Worm (Caenorhabditis elegans) whole organism, L1 larva: Measurements from ENCODE around the gene pcp-1.

ENCODE experiments used
- aly-2 ChIP-seq: fragments of 150-350 bp; optimal IDR thresholded peaks from 2 replicates; lab custom pipeline; 2014; ENCODE audit warnings: missing biosample characterization, missing genetic modification characterization
- ama-1 ChIP-seq: fragments of 150-350 bp; optimal IDR thresholded peaks from 2 replicates; lab custom pipeline; 2014
- ceh-82 ChIP-seq, 3 experiments: fragments of 150-350 bp in 1 of 3; sonication (generic microtip) in 2 of 3; optimal IDR thresholded peaks; 2 replicates each; lab custom pipeline; 2014 to 2017; ENCODE audit warnings: missing biosample characterization in 3 of 3, missing genetic modification characterization in 3 of 3
- elt-3 ChIP-seq, 6 experiments: fragments of 150-350 bp in 1 of 6; sonication (generic microtip); optimal IDR thresholded peaks; 2 replicates each; lab custom pipeline; 2017 to 2018; ENCODE audit warnings: missing biosample characterization in 6 of 6, missing genetic modification characterization in 6 of 6, inconsistent platforms in 1 of 6
- isw-1 ChIP-seq: fragments of 200-800 bp; sonication (Bioruptor generic); IDR thresholded peaks from 2 replicates; pipeline ENCODE4 v1.3.6; 2022; ENCODE audit warnings: missing genetic modification characterization, missing compliant biosample characterization
- lin-14 ChIP-seq: fragments of 200-800 bp; sonication (Bioruptor generic); optimal IDR thresholded peaks from 2 replicates; lab custom pipeline; 2018; ENCODE audit warnings: mild to moderate bottlenecking, missing genetic modification characterization, moderate library complexity, missing compliant biosample characterization
- lin-15B ChIP-seq: fragments of 150-350 bp; sonication (generic microtip); optimal IDR thresholded peaks from 3 replicates; lab custom pipeline; 2014; ENCODE audit warnings: missing biosample characterization, missing genetic modification characterization
- nhr-84 ChIP-seq: sonication (generic microtip); optimal IDR thresholded peaks from 2 replicates; lab custom pipeline; 2017; ENCODE audit warnings: missing biosample characterization, missing genetic modification characterization
- nhr-90 ChIP-seq: sonication (generic microtip); optimal IDR thresholded peaks from 2 replicates; lab custom pipeline; 2016; ENCODE audit warnings: mild to moderate bottlenecking, missing genetic modification characterization, missing compliant biosample characterization; ENCODE audit not compliant: poor library complexity
- zag-1 ChIP-seq: fragments of 150-350 bp; optimal IDR thresholded peaks from 2 replicates; lab custom pipeline; 2014; ENCODE audit warnings: missing biosample characterization, missing genetic modification characterization

ce11 chrIII:7790522-7790921 is 31.8 kb downstream of the pcp-1 start:
- TF ChIP-seq elt-3 (tag; optimal IDR thresholded peaks at IDR 0.05; lab: Kevin White, UChicago) = no peak
- no peak for TF ChIP-seq zag-1 (tag; lab: Kevin White, UChicago)
- no peak for TF ChIP-seq isw-1
- TF ChIP-seq nhr-90 (tag; lab: Kevin White, UChicago) = no peak
- no peak for TF ChIP-seq aly-2
- no peak for TF ChIP-seq ceh-82 (tag; optimal IDR thresholded peaks at IDR 0.05; lab: Kevin White, UChicago)
- no peak for TF ChIP-seq ama-1 (lab: Kevin White, UChicago)
- peak; percentile 56 for TF ChIP-seq lin-14
- TF ChIP-seq lin-15B (tag; lab: Kevin White, UChicago) = no peak
- no peak for TF ChIP-seq nhr-84 (tag; lab: Kevin White, UChicago)
